Worm (Caenorhabditis elegans) whole organism, L2 larva: ENCODE measurements around the gene F32D8.4.

ENCODE experiments used
- ama-1 ChIP-seq: fragments of 150-350 bp; optimal IDR thresholded peaks from 2 replicates; lab custom pipeline; 2018; ENCODE audit warnings: inconsistent platforms
- lsy-2 ChIP-seq, 2 experiments: fragments of 150-350 bp in 1 of 2; sonication (generic microtip) in 1 of 2; optimal IDR thresholded peaks; 2 replicates each; lab custom pipeline; 2014 to 2017; ENCODE audit warnings: missing biosample characterization in 2 of 2, missing genetic modification characterization in 2 of 2
- unc-62 ChIP-seq: fragments of 150-350 bp; optimal IDR thresholded peaks from 2 replicates; lab custom pipeline; 2014; ENCODE audit warnings: missing biosample characterization, missing genetic modification reagents, missing genetic modification characterization

- TF ChIP-seq ama-1 (lab: Kevin White, UChicago) (no peak), lsy-2 (tag; optimal IDR thresholded peaks at IDR 0.05; lab: Kevin White, UChicago) (no peak), unc-62 (GFP tag; lab: Kevin White, UChicago) (no peak)
Observed at ce11 chrV:10941150-10941549, 47.8 kb upstream of the F32D8.4 start, which contains the start of gene F17C11.26.
